Worm (Caenorhabditis elegans) whole organism, young adult: ENCODE results near the gene coq-5.

ENCODE experiments used
- B0261.1 ChIP-seq: sonication (generic microtip); optimal IDR thresholded peaks from 2 replicates; lab custom pipeline; 2016; ENCODE audit warnings: mild to moderate bottlenecking, missing genetic modification characterization, moderate library complexity, missing compliant biosample characterization
- C06A6.2 ChIP-seq: fragments of 200-800 bp; sonication (Bioruptor generic); conservative IDR thresholded peaks from 2 replicates; pipeline ENCODE4 v1.3.6; 2022; ENCODE audit warnings: missing genetic modification characterization, missing compliant biosample characterization
- D2030.7 ChIP-seq: fragments of 200-800 bp; sonication (Bioruptor generic); IDR thresholded peaks from 2 replicates; pipeline ENCODE4 v1.3.6; 2022; ENCODE audit warnings: missing genetic modification reagents, missing genetic modification characterization, missing compliant biosample characterization
- F22D6.2 ChIP-seq: sonication (generic microtip); optimal IDR thresholded peaks from 2 replicates; lab custom pipeline; 2016; ENCODE audit warnings: mild to moderate bottlenecking, missing genetic modification characterization, missing compliant biosample characterization
- F33H1.4 ChIP-seq: fragments of 200-800 bp; sonication (Bioruptor generic); IDR thresholded peaks from 2 replicates; pipeline ENCODE4 v1.3.6; 2022; ENCODE audit warnings: missing genetic modification reagents, missing genetic modification characterization, missing compliant biosample characterization
- F37B4.10 ChIP-seq: fragments of 200-800 bp; sonication (Bioruptor generic); IDR thresholded peaks from 2 replicates; pipeline ENCODE4 v1.3.6; 2022; ENCODE audit warnings: missing genetic modification characterization, missing compliant biosample characterization
- F52B5.7 ChIP-seq: sonication (generic microtip); optimal IDR thresholded peaks from 2 replicates; lab custom pipeline; 2016; ENCODE audit warnings: mild to moderate bottlenecking, missing genetic modification characterization, missing compliant biosample characterization
- F57C9.4 ChIP-seq: sonication (generic microtip); optimal IDR thresholded peaks from 2 replicates; lab custom pipeline; 2017; ENCODE audit warnings: mild to moderate bottlenecking, missing genetic modification characterization, missing compliant biosample characterization
- T07F8.4 ChIP-seq: sonication (generic microtip); optimal IDR thresholded peaks from 2 replicates; lab custom pipeline; 2016; ENCODE audit warnings: mild to moderate bottlenecking, missing genetic modification characterization, moderate library complexity, missing compliant biosample characterization
- T26A5.8 ChIP-seq: sonication (generic microtip); optimal IDR thresholded peaks from 2 replicates; lab custom pipeline; 2016; ENCODE audit warnings: missing genetic modification characterization, missing compliant biosample characterization
- Y67H2A.10 ChIP-seq: fragments of 200-800 bp; sonication (Bioruptor generic); conservative IDR thresholded peaks from 2 replicates; pipeline ENCODE4 v1.3.6; 2022; ENCODE audit warnings: missing genetic modification reagents, missing genetic modification characterization, missing compliant biosample characterization
- Y95B8A.8 ChIP-seq: fragments of 200-800 bp; sonication (Bioruptor generic); IDR thresholded peaks from 2 replicates; pipeline ENCODE4 v1.3.6; 2022; ENCODE audit warnings: missing genetic modification reagents, missing genetic modification characterization, missing compliant biosample characterization
- aptf-2 ChIP-seq: fragments of 200-800 bp; sonication (Bioruptor generic); conservative IDR thresholded peaks from 2 replicates; pipeline ENCODE4 v1.3.6; 2022; ENCODE audit warnings: missing genetic modification reagents, missing genetic modification characterization, missing compliant biosample characterization
- atf-7 ChIP-seq: sonication (generic microtip); optimal IDR thresholded peaks from 2 replicates; lab custom pipeline; 2017; ENCODE audit warnings: mild to moderate bottlenecking, missing genetic modification characterization, missing compliant biosample characterization
- attf-3 ChIP-seq: fragments of 200-800 bp; sonication (Bioruptor generic); conservative IDR thresholded peaks from 2 replicates; pipeline ENCODE4 v1.3.6; 2022; ENCODE audit warnings: missing genetic modification reagents, missing genetic modification characterization, missing compliant biosample characterization
- bed-1 ChIP-seq: fragments of 200-800 bp; sonication (Bioruptor generic); IDR thresholded peaks from 2 replicates; pipeline ENCODE4 v1.3.6; 2022; ENCODE audit warnings: missing genetic modification reagents, missing genetic modification characterization, missing compliant biosample characterization
- cebp-2 ChIP-seq: fragments of 200-800 bp; sonication (Bioruptor generic); IDR thresholded peaks from 2 replicates; pipeline ENCODE4 v1.3.6; 2022; ENCODE audit warnings: missing genetic modification characterization, missing compliant biosample characterization
- ceh-27 ChIP-seq: fragments of 200-800 bp; sonication (Bioruptor generic); optimal IDR thresholded peaks from 2 replicates; lab custom pipeline; 2018; ENCODE audit warnings: mild to moderate bottlenecking, missing genetic modification characterization, moderate library complexity, missing compliant biosample characterization
- ceh-58 ChIP-seq: fragments of 200-800 bp; sonication (Bioruptor generic); IDR thresholded peaks from 2 replicates; pipeline ENCODE4 v1.3.6; 2022; ENCODE audit warnings: missing genetic modification characterization, missing compliant biosample characterization
- ceh-79 ChIP-seq: sonication (generic microtip); optimal IDR thresholded peaks from 2 replicates; lab custom pipeline; 2017; ENCODE audit warnings: mild to moderate bottlenecking, missing genetic modification characterization, missing compliant biosample characterization
- die-1 ChIP-seq: sonication (generic microtip); optimal IDR thresholded peaks from 2 replicates; lab custom pipeline; 2016; ENCODE audit warnings: missing genotype, mild to moderate bottlenecking, missing genetic modification characterization, missing compliant biosample characterization
- dox-1 ChIP-seq: fragments of 200-800 bp; sonication (Bioruptor generic); IDR thresholded peaks from 2 replicates; pipeline ENCODE4 v1.3.6; 2022; ENCODE audit warnings: missing genetic modification reagents, missing genetic modification characterization, missing compliant biosample characterization
- dpff-1 ChIP-seq: sonication (generic microtip); optimal IDR thresholded peaks from 2 replicates; lab custom pipeline; 2017; ENCODE audit warnings: mild to moderate bottlenecking, missing genetic modification characterization, missing compliant biosample characterization
- dpl-1 ChIP-seq: fragments of 150-350 bp; optimal IDR thresholded peaks from 2 replicates; lab custom pipeline; 2014; ENCODE audit warnings: missing biosample characterization, missing genetic modification reagents, missing genetic modification characterization
- gei-17 ChIP-seq: fragments of 200-800 bp; sonication (Bioruptor generic); optimal IDR thresholded peaks from 2 replicates; lab custom pipeline; 2018; ENCODE audit warnings: mild to moderate bottlenecking, missing genetic modification characterization, missing compliant biosample characterization
- him-1 ChIP-seq: sonication (generic microtip); optimal IDR thresholded peaks from 2 replicates; lab custom pipeline; 2016; ENCODE audit warnings: missing genotype, missing genetic modification reagents, missing genetic modification characterization, missing compliant biosample characterization
- hlh-26 ChIP-seq: fragments of 200-800 bp; sonication (Bioruptor generic); conservative IDR thresholded peaks from 2 replicates; pipeline ENCODE4 v1.3.6; 2022; ENCODE audit warnings: missing genetic modification reagents, missing genetic modification characterization, missing compliant biosample characterization
- hmg-20 ChIP-seq: fragments of 200-800 bp; sonication (Bioruptor generic); IDR thresholded peaks from 2 replicates; pipeline ENCODE4 v1.3.6; 2022; ENCODE audit warnings: missing genetic modification reagents, missing genetic modification characterization, missing compliant biosample characterization
- hsf-1 ChIP-seq: fragments of 200-800 bp; sonication (Bioruptor generic); IDR thresholded peaks from 2 replicates; pipeline ENCODE4 v1.3.6; 2022; ENCODE audit warnings: missing genetic modification reagents, missing genetic modification characterization, missing compliant biosample characterization
- let-526 ChIP-seq: fragments of 200-800 bp; sonication (Bioruptor generic); IDR thresholded peaks from 2 replicates; pipeline ENCODE4 v1.3.6; 2022; ENCODE audit warnings: missing genetic modification reagents, missing genetic modification characterization, missing compliant biosample characterization
- lin-26 ChIP-seq: fragments of 200-800 bp; sonication (Bioruptor generic); IDR thresholded peaks from 2 replicates; pipeline ENCODE4 v1.3.6; 2022; ENCODE audit warnings: missing genetic modification reagents, missing genetic modification characterization, missing compliant biosample characterization
- madf-10 ChIP-seq: sonication (generic microtip); optimal IDR thresholded peaks from 2 replicates; lab custom pipeline; 2016; ENCODE audit warnings: mild to moderate bottlenecking, missing genetic modification characterization, missing compliant biosample characterization
- madf-8 ChIP-seq: fragments of 200-800 bp; sonication (Bioruptor generic); conservative IDR thresholded peaks from 2 replicates; pipeline ENCODE4 v1.3.6; 2022; ENCODE audit warnings: missing genetic modification reagents, missing genetic modification characterization, missing compliant biosample characterization
- mcd-1 ChIP-seq: fragments of 200-800 bp; sonication (Bioruptor generic); IDR thresholded peaks from 2 replicates; pipeline ENCODE4 v1.3.6; 2022; ENCODE audit warnings: missing genetic modification reagents, missing genetic modification characterization, missing compliant biosample characterization
- nhr-179 ChIP-seq: sonication (generic microtip); optimal IDR thresholded peaks from 2 replicates; lab custom pipeline; 2016; ENCODE audit warnings: mild to moderate bottlenecking, missing genetic modification characterization, missing compliant biosample characterization
- nhr-80 ChIP-seq: sonication (generic microtip); optimal IDR thresholded peaks from 2 replicates; lab custom pipeline; 2016; ENCODE audit warnings: missing genetic modification characterization, missing compliant biosample characterization
- rcor-1 ChIP-seq: fragments of 200-800 bp; sonication (Bioruptor generic); IDR thresholded peaks from 2 replicates; pipeline ENCODE4 v1.3.6; 2022; ENCODE audit warnings: missing genetic modification reagents, missing genetic modification characterization, missing compliant biosample characterization
- sea-2 ChIP-seq: fragments of 200-800 bp; sonication (Bioruptor generic); IDR thresholded peaks from 2 replicates; pipeline ENCODE4 v1.3.6; 2022; ENCODE audit warnings: missing genetic modification characterization, missing compliant biosample characterization
- snpc-1.3 ChIP-seq: sonication (generic microtip); optimal IDR thresholded peaks from 2 replicates; lab custom pipeline; 2017; ENCODE audit warnings: missing genetic modification characterization, mild to moderate bottlenecking, missing compliant biosample characterization, antibody characterized with exemption, moderate library complexity, missing genotype, missing genetic modification reagents; ENCODE audit not compliant: insufficient read depth
- somi-1 ChIP-seq: fragments of 200-800 bp; sonication (Bioruptor generic); optimal IDR thresholded peaks from 2 replicates; lab custom pipeline; 2018; ENCODE audit warnings: mild to moderate bottlenecking, missing genetic modification characterization, missing compliant biosample characterization
- sptf-2 ChIP-seq: fragments of 200-800 bp; sonication (Bioruptor generic); optimal IDR thresholded peaks from 2 replicates; lab custom pipeline; 2018; ENCODE audit warnings: mild to moderate bottlenecking, missing genetic modification characterization, missing compliant biosample characterization
- tbx-9 ChIP-seq: sonication (generic microtip); optimal IDR thresholded peaks from 2 replicates; lab custom pipeline; 2016; ENCODE audit warnings: borderline replicate concordance, missing genetic modification characterization, inconsistent platforms, missing compliant biosample characterization
- unc-130 ChIP-seq: sonication (generic microtip); optimal IDR thresholded peaks from 2 replicates; lab custom pipeline; 2016; ENCODE audit warnings: missing genetic modification reagents, missing genetic modification characterization, missing compliant biosample characterization
- xnd-1 ChIP-seq: sonication (generic microtip); optimal IDR thresholded peaks from 2 replicates; lab custom pipeline; 2016; ENCODE audit warnings: missing genotype, missing genetic modification reagents, missing genetic modification characterization, missing compliant biosample characterization
- ztf-18 ChIP-seq: sonication (generic microtip); optimal IDR thresholded peaks from 2 replicates; lab custom pipeline; 2016; ENCODE audit warnings: missing genotype, mild to moderate bottlenecking, missing genetic modification characterization, missing compliant biosample characterization
- ztf-22 ChIP-seq: fragments of 200-800 bp; sonication (Bioruptor generic); optimal IDR thresholded peaks from 2 replicates; lab custom pipeline; 2018; ENCODE audit warnings: mild to moderate bottlenecking, missing genetic modification characterization, moderate library complexity, missing compliant biosample characterization
- ztf-26 ChIP-seq: sonication (generic microtip); optimal IDR thresholded peaks from 2 replicates; lab custom pipeline; 2017; ENCODE audit warnings: missing genetic modification characterization, missing compliant biosample characterization
- ztf-28 ChIP-seq: fragments of 200-800 bp; sonication (Bioruptor generic); IDR thresholded peaks from 2 replicates; pipeline ENCODE4 v1.3.6; 2022; ENCODE audit warnings: missing genetic modification reagents, missing genetic modification characterization, missing compliant biosample characterization
- ztf-6 ChIP-seq: fragments of 200-800 bp; sonication (Bioruptor generic); IDR thresholded peaks from 2 replicates; pipeline ENCODE4 v1.3.6; 2022; ENCODE audit warnings: missing genetic modification reagents, missing genetic modification characterization, missing compliant biosample characterization

coq-5 gene

DNA sequence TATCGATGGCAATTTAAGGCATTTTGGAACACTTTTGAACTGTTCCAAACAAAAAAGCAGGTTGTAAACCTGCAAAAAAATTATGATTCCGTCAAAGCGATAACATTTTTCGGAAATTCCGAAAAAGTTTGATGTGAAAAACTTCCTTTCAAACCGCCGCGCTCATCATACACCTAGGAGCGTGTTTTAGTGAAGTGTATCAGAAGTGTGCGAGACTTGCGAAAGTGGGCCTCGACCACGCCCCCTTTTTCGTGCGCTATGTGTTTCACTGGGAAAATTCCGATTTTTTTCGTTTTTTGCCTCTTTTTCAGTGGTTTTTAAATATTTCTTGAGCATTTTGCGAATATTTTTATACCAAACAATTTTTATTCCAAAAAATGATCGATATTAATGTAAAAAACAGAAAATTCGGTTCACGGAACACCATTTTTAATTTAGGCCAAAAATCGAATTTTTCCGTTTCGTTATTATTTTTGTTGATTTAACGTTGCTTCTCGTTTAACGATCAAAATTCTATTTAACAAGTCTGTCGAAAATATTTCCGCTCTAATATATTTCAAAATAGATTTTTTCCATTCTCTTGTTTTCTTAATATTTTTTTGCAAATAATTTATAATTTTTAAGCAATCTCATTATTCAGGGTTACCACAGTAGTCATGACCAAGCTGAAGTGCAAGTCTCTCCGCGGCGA lies 3.6 kb downstream of the coq-5 start, which contains the start of gene rpl-35 (continued):
- peak; percentile 98 for TF ChIP-seq unc-130 (GFP tag; lab: Kevin White, UChicago)
- TF ChIP-seq ceh-79 = peak; percentile 78
- TF ChIP-seq him-1 (tag; lab: Kevin White, UChicago) = peak; percentile 99
- peak; percentile 100 for TF ChIP-seq dpl-1 (GFP tag; lab: Kevin White, UChicago)
- peak; percentile 72; the same call in 1 of the 2 replicates for TF ChIP-seq ceh-58
- TF ChIP-seq D2030.7 = peak; percentile 99
- TF ChIP-seq Y67H2A.10 (GFP tag; lab: Robert Waterston, UW) = peak; percentile 97
- TF ChIP-seq dox-1 = peak; percentile 100
- peak; percentile 98 for TF ChIP-seq ztf-6
- TF ChIP-seq T07F8.4 (tag; lab: Kevin White, UChicago) = peak; percentile 91
- peak; percentile 100 for TF ChIP-seq Y95B8A.8 (GFP tag; lab: Robert Waterston, UW)
- peak; percentile 84 for TF ChIP-seq F57C9.4 (tag; lab: Kevin White, UChicago)
- peak; percentile 99 for TF ChIP-seq let-526
- peak; percentile 99 for TF ChIP-seq ztf-28 (GFP tag; lab: Robert Waterston, UW)
- TF ChIP-seq madf-10 (tag; lab: Kevin White, UChicago) = peak; percentile 97
- peak; percentile 96 for TF ChIP-seq hmg-20 (GFP tag; lab: Robert Waterston, UW)
- TF ChIP-seq F52B5.7 (tag; lab: Kevin White, UChicago) = peak; percentile 99
- TF ChIP-seq mcd-1 (GFP tag; lab: Robert Waterston, UW) = peak; percentile 99
- peak; percentile 96 for TF ChIP-seq ztf-22 (GFP tag; lab: Kevin White, UChicago)
- TF ChIP-seq dpff-1 = peak; percentile 66
- no peak for TF ChIP-seq nhr-179
- peak; percentile 96 for TF ChIP-seq F33H1.4
- peak; percentile 97 for TF ChIP-seq lin-26
- peak; percentile 98 for TF ChIP-seq ztf-26 (tag; lab: Kevin White, UChicago)
- TF ChIP-seq sea-2 = peak; percentile 93
- peak; percentile 94 for TF ChIP-seq F22D6.2 (tag; lab: Kevin White, UChicago)
- TF ChIP-seq bed-1 = peak; percentile 91; the same call in 1 of the 2 replicates
- TF ChIP-seq rcor-1 = peak; percentile 99
- peak; percentile 96 for TF ChIP-seq F37B4.10
- TF ChIP-seq attf-3 (GFP tag; lab: Robert Waterston, UW) = peak; percentile 92
- peak; percentile 48 for TF ChIP-seq tbx-9 (tag; lab: Kevin White, UChicago)
- TF ChIP-seq die-1 (tag; lab: Kevin White, UChicago) = peak; percentile 80
- TF ChIP-seq somi-1 (GFP tag; lab: Kevin White, UChicago) = peak; percentile 99
- TF ChIP-seq ztf-18 (tag; lab: Kevin White, UChicago) = peak; percentile 92
- TF ChIP-seq xnd-1 (tag; lab: Kevin White, UChicago) = peak; percentile 89
- peak; percentile 98 for TF ChIP-seq snpc-1.3 (tag; lab: Kevin White, UChicago)
- TF ChIP-seq hlh-26 (GFP tag; lab: Robert Waterston, UW) = no peak
- TF ChIP-seq B0261.1 = peak; percentile 57
- peak; percentile 93 for TF ChIP-seq gei-17
- TF ChIP-seq nhr-80 (tag; lab: Kevin White, UChicago) = peak; percentile 98
- peak; percentile 100 for TF ChIP-seq ceh-27 (GFP tag; lab: Kevin White, UChicago)
- TF ChIP-seq atf-7 (tag; lab: Kevin White, UChicago) = peak; percentile 98
- TF ChIP-seq madf-8 = peak; percentile 94
- TF ChIP-seq C06A6.2 (GFP tag; lab: Robert Waterston, UW) = peak; percentile 99
- TF ChIP-seq cebp-2 (GFP tag; lab: Robert Waterston, UW) = peak; percentile 96
- TF ChIP-seq hsf-1 (GFP tag; lab: Robert Waterston, UW) = peak; percentile 93
- TF ChIP-seq T26A5.8 (tag; lab: Kevin White, UChicago) = peak; percentile 85
- TF ChIP-seq aptf-2 (GFP tag; lab: Robert Waterston, UW) = peak; percentile 98
- TF ChIP-seq sptf-2 (GFP tag; lab: Kevin White, UChicago) = peak; percentile 95
